Worm (Caenorhabditis elegans): Measurements from ENCODE around the gene bed-1.

bed-1 gene

DNA sequence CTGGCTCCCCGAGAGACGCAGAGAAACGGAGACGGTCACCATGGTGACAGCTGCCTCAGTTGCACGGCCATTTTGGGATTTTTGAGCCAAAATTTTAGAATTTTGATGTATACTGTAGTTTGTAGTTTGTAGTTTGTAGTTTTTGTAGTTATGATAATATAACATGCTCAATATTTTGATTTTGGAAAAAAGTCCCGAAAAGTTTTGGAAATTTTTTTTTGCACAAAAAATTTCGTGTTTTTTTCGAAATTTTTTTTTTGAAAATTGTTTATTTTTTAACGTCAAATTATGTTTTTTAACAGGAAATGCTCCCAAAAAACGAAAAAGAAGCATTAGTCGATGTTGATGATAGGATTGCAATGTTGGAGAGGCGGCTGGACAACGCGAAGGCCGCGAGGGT, 2.5 kb upstream of the bed-1 start, which contains the start of gene dyf-17:
Gene dyf-17, plus strand, starts transcription at position 301 of the 400 bp plus-strand sequence.
- no peak for TF ChIP-seq C06A6.2 (GFP tag; conservative IDR thresholded peaks at IDR 0.05)
- TF ChIP-seq C17E4.6 (GFP tag; IDR thresholded peaks at IDR 0.05): no peak
- no peak for TF ChIP-seq dpl-1 (GFP tag; optimal IDR thresholded peaks at IDR 0.05)
- no peak for TF ChIP-seq F57A8.1 (GFP tag; optimal IDR thresholded peaks at IDR 0.05)
- no peak for TF ChIP-seq sdz-38 (tag; optimal IDR thresholded peaks at IDR 0.05)
- no peak for TF ChIP-seq ztf-18 (tag; optimal IDR thresholded peaks at IDR 0.05)
- TF ChIP-seq F57C9.4 (tag; optimal IDR thresholded peaks at IDR 0.05): no peak
- no peak for TF ChIP-seq hlh-12 (tag; optimal IDR thresholded peaks at IDR 0.05)
- no peak for TF ChIP-seq ceh-79 (tag; optimal IDR thresholded peaks at IDR 0.05)
- TF ChIP-seq mxl-1 (tag; optimal IDR thresholded peaks at IDR 0.05): no peak
- no peak for TF ChIP-seq fkh-3 (tag; optimal IDR thresholded peaks at IDR 0.05)
- TF ChIP-seq ceh-40 (GFP tag; IDR thresholded peaks at IDR 0.05): no peak
- no peak for TF ChIP-seq zfh-2 (GFP tag; conservative IDR thresholded peaks at IDR 0.05)
- no peak for TF ChIP-seq F49E8.2 (tag; optimal IDR thresholded peaks at IDR 0.05; ENCODE audit: insufficient read depth)
- no peak for TF ChIP-seq ztf-26 (tag; optimal IDR thresholded peaks at IDR 0.05)
- no peak for TF ChIP-seq ceh-27 (GFP tag; optimal IDR thresholded peaks at IDR 0.05)
- TF ChIP-seq cebp-2 (GFP tag; IDR thresholded peaks at IDR 0.05): no peak
- no peak for TF ChIP-seq hlh-26 (GFP tag; conservative IDR thresholded peaks at IDR 0.05)
- TF ChIP-seq athp-1 (tag; optimal IDR thresholded peaks at IDR 0.05): no peak
- TF ChIP-seq Y53F4B.3 (GFP tag; IDR thresholded peaks at IDR 0.05): no peak

DNA sequence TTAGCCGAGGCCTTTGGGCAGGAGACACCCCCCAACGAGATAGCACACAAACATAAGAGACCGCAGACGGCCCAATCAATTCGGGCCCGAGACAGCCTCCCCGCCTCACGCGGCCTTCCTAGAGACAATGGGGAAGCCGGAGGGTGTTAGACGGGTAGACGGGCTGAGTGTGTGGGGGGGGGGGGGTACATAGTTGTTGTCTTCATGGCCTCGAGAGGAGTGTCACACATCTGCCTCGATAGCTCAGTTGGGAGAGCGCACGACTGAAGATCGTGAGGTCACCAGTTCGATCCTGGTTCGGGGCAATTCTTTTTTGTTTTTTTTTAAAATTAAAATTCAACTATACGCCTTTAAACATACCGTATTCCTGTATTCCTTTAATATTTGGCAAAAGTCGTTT, 1.1 kb upstream of the bed-1 start:
- TF ChIP-seq K11D2.4 (GFP tag; IDR thresholded peaks at IDR 0.05): 0 out of 2 replicates have a peak, but pooled peaks have one; percentile 48
- peak; percentile 93 for TF ChIP-seq lin-26 (GFP tag; IDR thresholded peaks at IDR 0.05)
- no peak for TF ChIP-seq lag-1 (GFP tag; IDR thresholded peaks at IDR 0.05)
- TF ChIP-seq Y67H2A.10 (GFP tag; conservative IDR thresholded peaks at IDR 0.05): peak; percentile 41; the same call in 1 of the 2 replicates
- peak; percentile 56 for TF ChIP-seq fkh-3 (tag; optimal IDR thresholded peaks at IDR 0.05)
- peak; percentile 67 for TF ChIP-seq lin-54 (GFP tag; optimal IDR thresholded peaks at IDR 0.05)
- TF ChIP-seq egl-44 (GFP tag; IDR thresholded peaks at IDR 0.05): peak; percentile 59; the same call in 1 of the 2 replicates
- TF ChIP-seq athp-1 (tag; optimal IDR thresholded peaks at IDR 0.05): peak; percentile 77
- TF ChIP-seq xnd-1 (tag; optimal IDR thresholded peaks at IDR 0.05): no peak
- TF ChIP-seq C17E4.6 (GFP tag; IDR thresholded peaks at IDR 0.05): 0 out of 2 replicates have a peak, but pooled peaks have one; percentile 63
- TF ChIP-seq repo-1 (tag; optimal IDR thresholded peaks at IDR 0.05): no peak
- peak; percentile 67; the same call in 1 of the 2 replicates for TF ChIP-seq Y53G8AR.9 (GFP tag; conservative IDR thresholded peaks at IDR 0.05)
- TF ChIP-seq Y79H2A.3 (GFP tag; conservative IDR thresholded peaks at IDR 0.05): peak; percentile 57; the same call in 1 of the 2 replicates
- TF ChIP-seq efl-1 (GFP tag; optimal IDR thresholded peaks at IDR 0.05): peak; percentile 19
- TF ChIP-seq hmg-1.2 (GFP tag; IDR thresholded peaks at IDR 0.05): peak; percentile 96
- TF ChIP-seq somi-1 (GFP tag; optimal IDR thresholded peaks at IDR 0.05): peak; percentile 6
- peak; percentile 79 for TF ChIP-seq madf-6 (GFP tag; IDR thresholded peaks at IDR 0.05)
- 0 out of 2 replicates have a peak, but pooled peaks have one; percentile 55 for TF ChIP-seq ceh-40 (GFP tag; IDR thresholded peaks at IDR 0.05)
- no peak for TF ChIP-seq cebp-2 (GFP tag; IDR thresholded peaks at IDR 0.05)
- peak; percentile 95 for TF ChIP-seq K12H6.12 (tag; optimal IDR thresholded peaks at IDR 0.05)
- peak; percentile 76; the same call in 1 of the 2 replicates for TF ChIP-seq ztf-25 (GFP tag; IDR thresholded peaks at IDR 0.05)
- TF ChIP-seq nfya-2 (GFP tag; IDR thresholded peaks at IDR 0.05): no peak
- no peak for TF ChIP-seq nhr-120 (GFP tag; IDR thresholded peaks at IDR 0.05)
- no peak for TF ChIP-seq nhr-179 (tag; optimal IDR thresholded peaks at IDR 0.05)
- TF ChIP-seq mxl-1 (tag; optimal IDR thresholded peaks at IDR 0.05): peak; percentile 35
- TF ChIP-seq lsy-27 (tag; optimal IDR thresholded peaks at IDR 0.05; ENCODE audit: borderline replicate concordance, insufficient read depth): no peak
- TF ChIP-seq cebp-1 (GFP tag; IDR thresholded peaks at IDR 0.05): no peak
- peak; percentile 79 for TF ChIP-seq cebp-1 (tag; optimal IDR thresholded peaks at IDR 0.05)
- no peak for TF ChIP-seq ets-4 (GFP tag; optimal IDR thresholded peaks at IDR 0.05)
- 0 out of 2 replicates have a peak, but pooled peaks have one; percentile 31 for TF ChIP-seq ceh-91 (GFP tag; IDR thresholded peaks at IDR 0.05)
- TF ChIP-seq rec-8 (tag; optimal IDR thresholded peaks at IDR 0.05): no peak
- no peak for TF ChIP-seq dpff-1 (tag; optimal IDR thresholded peaks at IDR 0.05)
- TF ChIP-seq F49E8.2 (tag; optimal IDR thresholded peaks at IDR 0.05; ENCODE audit: insufficient read depth): peak; percentile 58
- TF ChIP-seq egl-18 (GFP tag; IDR thresholded peaks at IDR 0.05): no peak

Measured in whole organism, young adult.